Worm (Caenorhabditis elegans) whole organism, dauer: Measurements from ENCODE around the gene C18G1.1.

Experiments
- unc-62 ChIP-seq: sonication (generic microtip); optimal IDR thresholded peaks from 2 replicates; lab custom pipeline; 2017; ENCODE audit warnings: missing biosample characterization, missing genetic modification reagents, missing genetic modification characterization

Gene C18G1.1

ce11 chrV:4810653-4811052 is 32.9 kb downstream of the C18G1.1 start:
- TF ChIP-seq unc-62 (GFP tag; lab: Kevin White, UChicago) = no peak

- no peak for TF ChIP-seq unc-62 (GFP tag; lab: Kevin White, UChicago)
Measured at ce11 chrV:4813825-4814224, 36.1 kb downstream of the C18G1.1 start.

- no peak for TF ChIP-seq unc-62 (GFP tag; lab: Kevin White, UChicago)
Measured at ce11 chrV:4818563-4818962, 40.8 kb downstream of the C18G1.1 start, which contains the start of gene ccep-97. ccep-97 (minus strand) TSS chrV:4818663.

- no peak for TF ChIP-seq unc-62 (GFP tag; lab: Kevin White, UChicago)
Measured at ce11 chrV:4820601-4821000, 42.8 kb downstream of the C18G1.1 start.

ce11 chrV:4823323-4823682 is 45.5 kb downstream of the C18G1.1 start, which contains the start of gene adss-1:
adss-1 (minus strand) TSS chrV:4823423.
- TF ChIP-seq unc-62 (GFP tag; lab: Kevin White, UChicago) = no peak

ce11 chrV:4823683-4824391 is 46.1 kb downstream of the C18G1.1 start:
- no peak for TF ChIP-seq unc-62 (GFP tag; lab: Kevin White, UChicago)

- TF ChIP-seq unc-62 (GFP tag; lab: Kevin White, UChicago) = no peak
Measured at ce11 chrV:4826710-4827380, 49.1 kb downstream of the C18G1.1 start, which contains the start of the genes hsp-6 and C37H5.5. hsp-6 (minus strand) TSS chrV:4826760. C37H5.5 (plus strand) TSS chrV:4827360.
